1 worm cellular context compared by ENCODE assay signal in genomic region chrIII:11526396-11526795, ce11.
TF ChIP-seq lines count a peak whose summit lies in the region.

Gene xpb-1, plus strand, starts transcription at chrIII:11526657.

TF ChIP-seq in whole organism, L1 larva, 84 proteins besides CTCF, POLR2A, EP300 and RAD21 (continued from another document):
- TF ChIP-seq jun-1 (tag; optimal IDR thresholded peaks at IDR 0.05; lab: Kevin White, UChicago) (no peak), xbp-1 (tag; optimal IDR thresholded peaks at IDR 0.05; lab: Kevin White, UChicago) (no peak), C04F5.9 (tag; optimal IDR thresholded peaks at IDR 0.05; lab: Kevin White, UChicago) (peak; percentile 5), dpl-1 (GFP tag; optimal IDR thresholded peaks at IDR 0.05; lab: Kevin White, UChicago) (peak; percentile 21 to 60 (median 45)), ceh-63 (GFP tag; optimal IDR thresholded peaks at IDR 0.05; lab: Kevin White, UChicago) (no peak), swsn-7 (tag; optimal IDR thresholded peaks at IDR 0.05; lab: Kevin White, UChicago) (no peak), F16B12.6 (tag; optimal IDR thresholded peaks at IDR 0.05; lab: Kevin White, UChicago) (peak; percentile 83), egl-13 (tag; optimal IDR thresholded peaks at IDR 0.05; lab: Kevin White, UChicago) (no peak), pqm-1 (tag; optimal IDR thresholded peaks at IDR 0.05; lab: Kevin White, UChicago) (no peak), fkh-8 (tag; optimal IDR thresholded peaks at IDR 0.05; lab: Kevin White, UChicago) (no peak), lir-3 (tag; optimal IDR thresholded peaks at IDR 0.05; lab: Kevin White, UChicago; ENCODE audit: poor library complexity) (no peak), alr-1 (tag; optimal IDR thresholded peaks at IDR 0.05; lab: Kevin White, UChicago; ENCODE audit: borderline replicate concordance) (no peak), nhr-20 (tag; optimal IDR thresholded peaks at IDR 0.05; lab: Kevin White, UChicago) (no peak), vab-15 (tag; optimal IDR thresholded peaks at IDR 0.05; lab: Kevin White, UChicago) (no peak), unc-86 (tag; optimal IDR thresholded peaks at IDR 0.05; lab: Kevin White, UChicago) (no peak), nhr-77 (tag; optimal IDR thresholded peaks at IDR 0.05; lab: Kevin White, UChicago) (no peak), zag-1 (tag; optimal IDR thresholded peaks at IDR 0.05; lab: Kevin White, UChicago) (no peak), irx-1 (tag; optimal IDR thresholded peaks at IDR 0.05; lab: Kevin White, UChicago) (peak; percentile 6), nhr-84 (tag; optimal IDR thresholded peaks at IDR 0.05; lab: Kevin White, UChicago) (no peak), efl-1 (optimal IDR thresholded peaks at IDR 0.05; lab: Kevin White, UChicago) (peak; percentile 32 to 59), efl-1 (GFP tag; optimal IDR thresholded peaks at IDR 0.05 in 1 of 2; lab: Kevin White, UChicago) (peak; percentile 65 to 94), lsy-2 (tag; optimal IDR thresholded peaks at IDR 0.05; lab: Kevin White, UChicago) (peak; percentile 33 to 56), fkh-4 (tag; optimal IDR thresholded peaks at IDR 0.05; lab: Kevin White, UChicago; ENCODE audit: borderline replicate concordance) (no peak), pag-3 (tag; optimal IDR thresholded peaks at IDR 0.05; lab: Kevin White, UChicago; ENCODE audit: borderline replicate concordance, insufficient read depth) (no peak), unc-130 (tag; optimal IDR thresholded peaks at IDR 0.05; lab: Kevin White, UChicago) (no peak), unc-30 (tag; optimal IDR thresholded peaks at IDR 0.05; lab: Kevin White, UChicago) (no peak), Y116A8C.19 (tag; optimal IDR thresholded peaks at IDR 0.05; lab: Kevin White, UChicago; ENCODE audit: borderline replicate concordance) (no peak), nhr-85 (tag; lab: Kevin White, UChicago) (no peak), lin-35 (GFP tag; optimal IDR thresholded peaks at IDR 0.05; lab: Kevin White, UChicago) (peak; percentile 36 to 58)
TF ChIP-seq in whole organism, L1 larva: peak in this region for 12.
